Worm (Caenorhabditis elegans) whole organism, L4 larva: ENCODE results near the gene B0491.6.

Experiments used
- F26F4.8 ChIP-seq: fragments of 200-800 bp; sonication (Bioruptor generic); conservative IDR thresholded peaks from 2 replicates; pipeline ENCODE4 v1.3.6; 2022; ENCODE audit warnings: missing genetic modification characterization, missing compliant biosample characterization
- F37D6.2 ChIP-seq: sonication (generic microtip); optimal IDR thresholded peaks from 2 replicates; lab custom pipeline; 2016; ENCODE audit warnings: mild to moderate bottlenecking, missing genetic modification characterization, missing compliant biosample characterization
- F44E2.7 ChIP-seq: fragments of 200-800 bp; sonication (Bioruptor generic); IDR thresholded peaks from 2 replicates; pipeline ENCODE4 v2.1.2; 2022; ENCODE audit warnings: missing genetic modification characterization, missing compliant biosample characterization
- R02D3.7 ChIP-seq: fragments of 150-350 bp; sonication (generic microtip); optimal IDR thresholded peaks from 3 replicates; lab custom pipeline; 2014; ENCODE audit warnings: missing biosample characterization, missing genetic modification characterization
- Y105C5A.15 ChIP-seq: fragments of 200-800 bp; sonication (Bioruptor generic); IDR thresholded peaks from 2 replicates; pipeline ENCODE4 v1.3.6; 2022; ENCODE audit warnings: missing genetic modification characterization, missing compliant biosample characterization
- Y48G9A.11 ChIP-seq: fragments of 200-800 bp; sonication (Bioruptor generic); IDR thresholded peaks from 2 replicates; pipeline ENCODE4 v1.3.6; 2022; ENCODE audit warnings: missing genetic modification reagents, missing genetic modification characterization, missing compliant biosample characterization
- Y5F2A.4 ChIP-seq: fragments of 200-800 bp; sonication (Bioruptor generic); optimal IDR thresholded peaks from 2 replicates; lab custom pipeline; 2018; ENCODE audit warnings: mild to moderate bottlenecking, missing genetic modification characterization, missing compliant biosample characterization
- Y75B8A.6 ChIP-seq: fragments of 200-800 bp; sonication (Bioruptor generic); IDR thresholded peaks from 2 replicates; pipeline ENCODE4 v1.3.6; 2022; ENCODE audit warnings: missing genetic modification reagents, missing genetic modification characterization, missing compliant biosample characterization
- arid-1 ChIP-seq: fragments of 200-800 bp; sonication (Bioruptor generic); conservative IDR thresholded peaks from 2 replicates; pipeline ENCODE4 v1.3.6; 2022; ENCODE audit warnings: missing genetic modification reagents, missing genetic modification characterization, missing compliant biosample characterization
- ceh-20 ChIP-seq: fragments of 200-800 bp; sonication (Bioruptor generic); IDR thresholded peaks from 2 replicates; pipeline ENCODE4 v1.3.6; 2022; ENCODE audit warnings: missing genetic modification reagents, missing genetic modification characterization, missing compliant biosample characterization
- ceh-32 ChIP-seq: sonication (generic microtip); optimal IDR thresholded peaks from 2 replicates; lab custom pipeline; 2016; ENCODE audit warnings: mild to moderate bottlenecking, missing genetic modification characterization, missing compliant biosample characterization; ENCODE audit not compliant: poor library complexity
- ces-1 ChIP-seq: fragments of 150-350 bp; sonication (generic microtip); optimal IDR thresholded peaks from 4 replicates; lab custom pipeline; 2014; ENCODE audit warnings: missing biosample characterization, missing genetic modification reagents, missing genetic modification characterization
- cey-2 ChIP-seq: sonication (generic microtip); optimal IDR thresholded peaks from 3 replicates; lab custom pipeline; 2017; ENCODE audit warnings: missing genetic modification characterization, mild to moderate bottlenecking, missing compliant biosample characterization, antibody characterized with exemption, borderline replicate concordance; ENCODE audit not compliant: insufficient read depth
- ctbp-1 ChIP-seq: fragments of 200-800 bp; sonication (Bioruptor generic); IDR thresholded peaks from 2 replicates; pipeline ENCODE4 v1.3.6; 2022; ENCODE audit warnings: missing genetic modification reagents, missing genetic modification characterization, missing compliant biosample characterization
- dmd-6 ChIP-seq: fragments of 200-800 bp; sonication (Bioruptor generic); IDR thresholded peaks from 2 replicates; pipeline ENCODE4 v1.3.6; 2022; ENCODE audit warnings: missing genetic modification reagents, missing genetic modification characterization, missing compliant biosample characterization
- dpl-1 ChIP-seq: fragments of 150-350 bp; optimal IDR thresholded peaks from 2 replicates; lab custom pipeline; 2014; ENCODE audit warnings: missing biosample characterization, missing genetic modification reagents, missing genetic modification characterization
- dve-1 ChIP-seq: sonication (generic microtip); optimal IDR thresholded peaks from 2 replicates; lab custom pipeline; 2017; ENCODE audit warnings: antibody characterized with exemption, mild to moderate bottlenecking, missing genetic modification characterization, missing compliant biosample characterization; ENCODE audit not compliant: insufficient read depth
- fkh-10 ChIP-seq: fragments of 150-350 bp; optimal IDR thresholded peaks from 2 replicates; lab custom pipeline; 2014; ENCODE audit warnings: missing biosample characterization, missing genetic modification reagents, missing genetic modification characterization
- hif-1 ChIP-seq, 2 experiments: sonication (generic microtip); optimal IDR thresholded peaks; 2 replicates each; lab custom pipeline; 2016 to 2017; ENCODE audit warnings: missing compliant biosample characterization in 2 of 2, missing genetic modification characterization in 2 of 2, missing genetic modification reagents in 2 of 2, missing genotype in 2 of 2, mild to moderate bottlenecking in 1 of 2
- jun-1 ChIP-seq: fragments of 150-350 bp; optimal IDR thresholded peaks from 2 replicates; lab custom pipeline; 2014; ENCODE audit warnings: missing biosample characterization, missing genetic modification reagents, missing genetic modification characterization
- lin-15B ChIP-seq: fragments of 150-350 bp; sonication (generic microtip); optimal IDR thresholded peaks from 3 replicates; lab custom pipeline; 2014; ENCODE audit warnings: missing biosample characterization, missing genetic modification characterization
- lin-38 ChIP-seq: fragments of 200-800 bp; sonication (Bioruptor generic); IDR thresholded peaks from 2 replicates; pipeline ENCODE4 v1.3.6; 2022; ENCODE audit warnings: missing genetic modification reagents, missing genetic modification characterization, missing compliant biosample characterization
- lin-39 ChIP-seq: fragments of 150-350 bp; optimal IDR thresholded peaks from 2 replicates; lab custom pipeline; 2014; ENCODE audit warnings: missing biosample characterization, missing genetic modification reagents, missing genetic modification characterization
- lsy-2 ChIP-seq, 2 experiments: fragments of 150-350 bp in 1 of 2; sonication (generic microtip) in 1 of 2; optimal IDR thresholded peaks; 2 replicates each; lab custom pipeline; 2014 to 2017; ENCODE audit warnings: missing biosample characterization in 2 of 2, missing genetic modification characterization in 2 of 2
- mdl-1 ChIP-seq, 2 experiments: fragments of 150-350 bp in 1 of 2; sonication (generic microtip) in 1 of 2; optimal IDR thresholded peaks; 2 replicates each; lab custom pipeline; 2014 to 2017; ENCODE audit warnings: missing biosample characterization in 2 of 2, missing genetic modification characterization in 2 of 2
- mdt-29 ChIP-seq: fragments of 200-800 bp; sonication (Bioruptor generic); IDR thresholded peaks from 2 replicates; pipeline ENCODE4 v1.3.6; 2022; ENCODE audit warnings: missing genetic modification reagents, missing genetic modification characterization, missing compliant biosample characterization
- mxl-2 ChIP-seq: fragments of 200-800 bp; sonication (Bioruptor generic); conservative IDR thresholded peaks from 2 replicates; pipeline ENCODE4 v1.3.6; 2022; ENCODE audit warnings: missing genetic modification reagents, missing genetic modification characterization, missing compliant biosample characterization
- mxl-3 ChIP-seq: fragments of 200-800 bp; sonication (Bioruptor generic); optimal IDR thresholded peaks from 2 replicates; lab custom pipeline; 2018; ENCODE audit warnings: mild to moderate bottlenecking, missing genetic modification characterization, missing compliant biosample characterization
- nhr-10 ChIP-seq: fragments of 150-350 bp; optimal IDR thresholded peaks from 2 replicates; lab custom pipeline; 2014; ENCODE audit warnings: missing biosample characterization, missing genetic modification characterization
- nhr-25 ChIP-seq: sonication (generic microtip); optimal IDR thresholded peaks from 2 replicates; lab custom pipeline; 2017; ENCODE audit warnings: missing genetic modification characterization, mild to moderate bottlenecking, missing compliant biosample characterization, antibody characterized with exemption, moderate library complexity, borderline replicate concordance; ENCODE audit not compliant: insufficient read depth
- nhr-28 ChIP-seq: fragments of 150-350 bp; optimal IDR thresholded peaks from 2 replicates; lab custom pipeline; 2014; ENCODE audit warnings: missing biosample characterization, missing genetic modification characterization
- nhr-41 ChIP-seq: fragments of 200-800 bp; sonication (Bioruptor generic); IDR thresholded peaks from 2 replicates; pipeline ENCODE4 v1.3.6; 2022; ENCODE audit warnings: missing genetic modification reagents, missing genetic modification characterization, missing compliant biosample characterization
- nhr-77 ChIP-seq: fragments of 150-350 bp; optimal IDR thresholded peaks from 2 replicates; lab custom pipeline; 2014; ENCODE audit warnings: missing biosample characterization, missing genetic modification characterization
- pha-4 ChIP-seq, 2 experiments: fragments of 150-350 bp in 1 of 2; fragments of 200-800 bp in 1 of 2; sonication (Bioruptor generic) in 1 of 2; IDR thresholded peaks in 1 of 2; optimal IDR thresholded peaks in 1 of 2; 2 replicates each; pipeline versions ENCODE4 v1.3.6 to Lab custom; 2014 to 2022; ENCODE audit warnings: missing genetic modification characterization in 2 of 2, missing genetic modification reagents in 2 of 2, missing biosample characterization in 1 of 2, missing compliant biosample characterization in 1 of 2
- pqm-1 ChIP-seq: sonication (generic microtip); optimal IDR thresholded peaks from 2 replicates; lab custom pipeline; 2017; ENCODE audit warnings: missing biosample characterization, missing genetic modification characterization
- rbr-2 ChIP-seq: sonication (generic microtip); optimal IDR thresholded peaks from 2 replicates; lab custom pipeline; 2016; ENCODE audit warnings: missing genotype, missing genetic modification characterization, missing compliant biosample characterization
- saeg-2 ChIP-seq: fragments of 200-800 bp; sonication (Bioruptor generic); IDR thresholded peaks from 2 replicates; pipeline ENCODE4 v1.3.6; 2022; ENCODE audit warnings: missing genetic modification reagents, missing genetic modification characterization, missing compliant biosample characterization
- sdz-12 ChIP-seq: fragments of 200-800 bp; sonication (Bioruptor generic); optimal IDR thresholded peaks from 2 replicates; lab custom pipeline; 2018; ENCODE audit warnings: mild to moderate bottlenecking, missing genetic modification characterization, missing compliant biosample characterization
- set-16 ChIP-seq: fragments of 200-800 bp; sonication (Bioruptor generic); IDR thresholded peaks from 2 replicates; pipeline ENCODE4 v1.3.6; 2022; ENCODE audit warnings: missing genetic modification reagents, missing genetic modification characterization, missing compliant biosample characterization
- spr-1 ChIP-seq: sonication (generic microtip); optimal IDR thresholded peaks from 2 replicates; lab custom pipeline; 2016; ENCODE audit warnings: mild to moderate bottlenecking, missing genetic modification characterization, missing compliant biosample characterization
- unc-130 ChIP-seq: sonication (generic microtip); optimal IDR thresholded peaks from 2 replicates; lab custom pipeline; 2016; ENCODE audit warnings: missing genetic modification reagents, missing genetic modification characterization, missing compliant biosample characterization
- unc-62 ChIP-seq, 3 experiments: fragments of 150-350 bp in 1 of 3; sonication (generic microtip); optimal IDR thresholded peaks in 2 of 3; peaks in 1 of 3; 1 replicate in 1 of 3; 2 replicates in 2 of 3; lab custom pipeline; 2014 to 2017; ENCODE audit warnings: missing biosample characterization in 3 of 3, missing genetic modification characterization in 3 of 3, missing genetic modification reagents in 3 of 3, missing genotype in 1 of 3
- vab-7 ChIP-seq: fragments of 200-800 bp; sonication (Bioruptor generic); IDR thresholded peaks from 2 replicates; pipeline ENCODE4 v1.3.6; 2022; ENCODE audit warnings: missing genetic modification reagents, missing genetic modification characterization, missing compliant biosample characterization
- zag-1 ChIP-seq: fragments of 150-350 bp; optimal IDR thresholded peaks from 2 replicates; lab custom pipeline; 2014; ENCODE audit warnings: missing biosample characterization, missing genetic modification characterization
- zfp-3 ChIP-seq: fragments of 200-800 bp; sonication (Bioruptor generic); conservative IDR thresholded peaks from 2 replicates; pipeline ENCODE4 v1.3.6; 2022; ENCODE audit warnings: missing genetic modification reagents, missing genetic modification characterization, missing compliant biosample characterization
- zip-2 ChIP-seq: fragments of 150-350 bp; optimal IDR thresholded peaks from 2 replicates; lab custom pipeline; 2014; ENCODE audit warnings: missing biosample characterization, missing genetic modification characterization

Gene B0491.6

ce11 chrII:11377700-11378099, 29.6 kb upstream of the B0491.6 start:
- TF ChIP-seq dpl-1 (GFP tag; lab: Kevin White, UChicago) (no peak), R02D3.7 (no peak), lin-39 (tag; lab: Kevin White, UChicago) (no peak), Y48G9A.11 (no peak), zfp-3 (GFP tag; lab: Robert Waterston, UW) (no peak), mdt-29 (no peak)
- TF ChIP-seq, all 104 proteins: peak for 0

ce11 chrII:11376598-11377108, 28.5 kb upstream of the B0491.6 start:
- TF ChIP-seq pha-4 (GFP tag; IDR thresholded peaks at IDR 0.05; lab: Robert Waterston, UW) (peak; percentile 66), pha-4 (tag; optimal IDR thresholded peaks at IDR 0.05; lab: Kevin White, UChicago) (no peak), mxl-2 (no peak), ces-1 (GFP tag; lab: Kevin White, UChicago) (no peak), sdz-12 (GFP tag; lab: Kevin White, UChicago) (no peak), ctbp-1 (GFP tag; lab: Robert Waterston, UW) (peak; percentile 33; the same call in 1 of the 2 replicates), hif-1 (tag; optimal IDR thresholded peaks at IDR 0.05; lab: Kevin White, UChicago) (peak in 1 of 2 experiments; percentile 32), F26F4.8 (no peak), cey-2 (tag; lab: Kevin White, UChicago) (no peak), ceh-32 (tag; lab: Kevin White, UChicago) (no peak), lsy-2 (tag; optimal IDR thresholded peaks at IDR 0.05; lab: Kevin White, UChicago) (peak in 1 of 2 experiments; percentile 60), arid-1 (GFP tag; lab: Robert Waterston, UW) (peak; percentile 81), Y75B8A.6 (peak; percentile 82; the same call in 1 of the 2 replicates), unc-130 (GFP tag; lab: Kevin White, UChicago) (peak; percentile 76), nhr-41 (GFP tag; lab: Robert Waterston, UW) (0 out of 2 replicates have a peak, but pooled peaks have one; percentile 15), set-16 (GFP tag; lab: Robert Waterston, UW) (no peak), ceh-20 (GFP tag; lab: Robert Waterston, UW) (no peak), zag-1 (tag; lab: Kevin White, UChicago) (no peak), F44E2.7 (GFP tag; lab: Robert Waterston, UW) (peak; percentile 74; the same call in 1 of the 2 replicates), pqm-1 (tag; lab: Kevin White, UChicago) (peak; percentile 27), nhr-77 (tag; lab: Kevin White, UChicago) (no peak), Y48G9A.11 (peak; percentile 76; the same call in 1 of the 2 replicates), rbr-2 (peak; percentile 41), saeg-2 (peak; percentile 69; the same call in 1 of the 2 replicates), dmd-6 (GFP tag; lab: Robert Waterston, UW) (peak; percentile 57), nhr-25 (tag; lab: Kevin White, UChicago) (no peak), lin-38 (GFP tag; lab: Robert Waterston, UW) (peak; percentile 89), vab-7 (no peak), unc-62 (GFP tag; optimal IDR thresholded peaks at IDR 0.05 in 1 of 2; lab: Kevin White, UChicago) (peak in 1 of 2 experiments; percentile 88), unc-62 (tag; optimal IDR thresholded peaks at IDR 0.05; lab: Kevin White, UChicago) (no peak), Y105C5A.15 (GFP tag; lab: Robert Waterston, UW) (peak; percentile 79; the same call in 1 of the 2 replicates), F37D6.2 (tag; lab: Kevin White, UChicago) (no peak), mxl-3 (no peak), spr-1 (tag; lab: Kevin White, UChicago) (peak; percentile 76), jun-1 (tag; lab: Kevin White, UChicago) (no peak), dve-1 (tag; lab: Kevin White, UChicago) (no peak), zip-2 (tag; lab: Kevin White, UChicago) (no peak), mdt-29 (peak; percentile 88), Y5F2A.4 (no peak), fkh-10 (GFP tag; lab: Kevin White, UChicago) (no peak), nhr-10 (tag; lab: Kevin White, UChicago) (no peak), mdl-1 (tag; optimal IDR thresholded peaks at IDR 0.05; lab: Kevin White, UChicago) (no peak), nhr-28 (tag; lab: Kevin White, UChicago) (no peak), lin-15B (tag; lab: Kevin White, UChicago) (peak; percentile 30)
